Fruit fly (Drosophila melanogaster) whole organism, prepupa: ENCODE measurements around the gene CG15546.

ENCODE experiments used
- Blimp-1 ChIP-seq: fragments of 200-800 bp; sonication (Bioruptor generic); optimal IDR thresholded peaks from 3 replicates; lab custom pipeline; 2017; ENCODE audit warnings: missing biosample characterization, missing genetic modification characterization, mild to moderate bottlenecking, moderate library complexity, missing genetic modification reagents
- CG10669 ChIP-seq: fragments of 200-800 bp; sonication (Bioruptor generic); optimal IDR thresholded peaks from 3 replicates; lab custom pipeline; 2018; ENCODE audit warnings: missing biosample characterization, mild to moderate bottlenecking, missing genetic modification characterization, moderate library complexity
- CG11902 ChIP-seq: fragments of 200-800 bp; sonication (Bioruptor generic); optimal IDR thresholded peaks from 3 replicates; lab custom pipeline; 2016; ENCODE audit warnings: missing biosample characterization, missing genetic modification characterization
- CG15336 ChIP-seq: fragments of 200-800 bp; sonication (Bioruptor generic); IDR thresholded peaks from 2 replicates; pipeline ENCODE4 v1.3.6; 2022; ENCODE audit warnings: missing biosample characterization, missing genetic modification characterization
- CG1621 ChIP-seq: fragments of 200-800 bp; sonication (Bioruptor generic); optimal IDR thresholded peaks from 3 replicates; lab custom pipeline; 2018; ENCODE audit warnings: missing biosample characterization, mild to moderate bottlenecking, missing genetic modification characterization
- CG16779 ChIP-seq: fragments of 200-800 bp; sonication (Bioruptor generic); optimal IDR thresholded peaks from 3 replicates; lab custom pipeline; 2017; ENCODE audit warnings: missing biosample characterization, mild to moderate bottlenecking, missing genetic modification characterization
- CG3032 ChIP-seq: fragments of 200-800 bp; optimal IDR thresholded peaks from 2 replicates; lab custom pipeline; 2019; ENCODE audit warnings: missing biosample characterization, mild to moderate bottlenecking, missing genetic modification characterization, moderate library complexity
- CG32006 ChIP-seq: fragments of 200-800 bp; sonication (Bioruptor generic); optimal IDR thresholded peaks from 3 replicates; lab custom pipeline; 2017; ENCODE audit warnings: missing biosample characterization, mild to moderate bottlenecking, missing genetic modification characterization
- CG34406 ChIP-seq: fragments of 200-800 bp; sonication (Bioruptor generic); optimal IDR thresholded peaks from 3 replicates; lab custom pipeline; 2016; ENCODE audit warnings: missing biosample characterization, missing genetic modification characterization
- CG3919 ChIP-seq: fragments of 200-800 bp; sonication (Bioruptor generic); optimal IDR thresholded peaks from 3 replicates; lab custom pipeline; 2016; ENCODE audit warnings: missing biosample characterization, missing genetic modification characterization
- CG4318 ChIP-seq: fragments of 200-800 bp; sonication (Bioruptor generic); optimal IDR thresholded peaks from 3 replicates; lab custom pipeline; 2017; ENCODE audit warnings: missing biosample characterization, mild to moderate bottlenecking, missing genetic modification characterization
- CG6163 ChIP-seq: fragments of 200-800 bp; sonication (Bioruptor generic); IDR thresholded peaks from 3 replicates; pipeline ENCODE4 v1.3.6; 2022; ENCODE audit warnings: missing biosample characterization, missing genetic modification characterization
- CG6276 ChIP-seq: fragments of 200-800 bp; sonication (Bioruptor generic); optimal IDR thresholded peaks from 2 replicates; lab custom pipeline; 2017; ENCODE audit warnings: missing biosample characterization, mild to moderate bottlenecking, missing genetic modification characterization
- CG6792 ChIP-seq: fragments of 200-800 bp; sonication (Bioruptor generic); optimal IDR thresholded peaks from 3 replicates; lab custom pipeline; 2016; ENCODE audit warnings: missing biosample characterization, missing genetic modification characterization
- CG6808 ChIP-seq: fragments of 200-800 bp; sonication (Bioruptor generic); optimal IDR thresholded peaks from 3 replicates; lab custom pipeline; 2017; ENCODE audit warnings: missing biosample characterization, missing genetic modification characterization, mild to moderate bottlenecking, moderate library complexity, missing genetic modification reagents
- CG6854 ChIP-seq: fragments of 200-800 bp; sonication (Bioruptor generic); optimal IDR thresholded peaks from 2 replicates; lab custom pipeline; 2017; ENCODE audit warnings: missing biosample characterization, mild to moderate bottlenecking, missing genetic modification characterization
- CG7368 ChIP-seq: fragments of 200-800 bp; sonication (Bioruptor generic); optimal IDR thresholded peaks from 3 replicates; lab custom pipeline; 2016; ENCODE audit warnings: missing biosample characterization, missing genetic modification characterization
- CG8319 ChIP-seq: fragments of 200-800 bp; sonication (Bioruptor generic); optimal IDR thresholded peaks from 3 replicates; lab custom pipeline; 2016; ENCODE audit warnings: missing biosample characterization, missing genetic modification characterization
- CG8632 ChIP-seq: fragments of 200-800 bp; sonication (Bioruptor generic); optimal IDR thresholded peaks from 3 replicates; lab custom pipeline; 2016; ENCODE audit warnings: missing biosample characterization, missing genetic modification characterization
- CG9139 ChIP-seq: fragments of 200-800 bp; sonication (Bioruptor generic); optimal IDR thresholded peaks from 3 replicates; lab custom pipeline; 2017; ENCODE audit warnings: missing biosample characterization, mild to moderate bottlenecking, missing genetic modification characterization
- Eip75B ChIP-seq: fragments of 200-800 bp; sonication (Bioruptor generic); optimal IDR thresholded peaks from 3 replicates; lab custom pipeline; 2016; ENCODE audit warnings: missing biosample characterization, missing genetic modification characterization
- Eip78C ChIP-seq: fragments of 200-800 bp; sonication (Bioruptor generic); peaks from one replicate; lab custom pipeline; 2016; ENCODE audit warnings: missing biosample characterization, missing genetic modification characterization
- Eip93F ChIP-seq: fragments of 200-800 bp; sonication (Bioruptor generic); optimal IDR thresholded peaks from 2 replicates; lab custom pipeline; 2016; ENCODE audit warnings: missing biosample characterization, mild to moderate bottlenecking, missing genetic modification characterization
- Ets21C ChIP-seq: fragments of 200-800 bp; sonication (Bioruptor generic); optimal IDR thresholded peaks from 3 replicates; lab custom pipeline; 2016; ENCODE audit warnings: missing biosample characterization, missing genetic modification characterization
- Ets96B ChIP-seq: fragments of 200-800 bp; optimal IDR thresholded peaks from 2 replicates; lab custom pipeline; 2019; ENCODE audit warnings: missing biosample characterization, mild to moderate bottlenecking, missing genetic modification characterization, moderate library complexity
- Hr38 ChIP-seq: sonication (Bioruptor generic); optimal IDR thresholded peaks from 2 replicates; lab custom pipeline; 2016; ENCODE audit warnings: missing biosample characterization, missing genetic modification characterization
- Hr39 ChIP-seq: fragments of 200-800 bp; sonication (Bioruptor generic); optimal IDR thresholded peaks from 2 replicates; lab custom pipeline; 2016; ENCODE audit warnings: missing biosample characterization, missing genetic modification characterization
- Hr4 ChIP-seq: fragments of 200-800 bp; sonication (Bioruptor generic); optimal IDR thresholded peaks from 3 replicates; lab custom pipeline; 2016; ENCODE audit warnings: missing biosample characterization, missing genetic modification characterization
- Met ChIP-seq: fragments of 200-800 bp; sonication (Bioruptor generic); optimal IDR thresholded peaks from 3 replicates; lab custom pipeline; 2016; ENCODE audit warnings: missing biosample characterization, missing genetic modification characterization
- OdsH ChIP-seq: fragments of 200-800 bp; sonication (Bioruptor generic); optimal IDR thresholded peaks from 3 replicates; lab custom pipeline; 2016; ENCODE audit warnings: missing biosample characterization, missing genetic modification characterization
- Smox ChIP-seq: fragments of 200-800 bp; sonication (Bioruptor generic); optimal IDR thresholded peaks from 3 replicates; lab custom pipeline; 2016; ENCODE audit warnings: missing biosample characterization, missing genetic modification characterization
- Sox102F ChIP-seq: fragments of 200-800 bp; sonication (Bioruptor generic); optimal IDR thresholded peaks from 2 replicates; lab custom pipeline; 2016; ENCODE audit warnings: missing biosample characterization, mild to moderate bottlenecking, missing genetic modification characterization
- Sox15 ChIP-seq: fragments of 200-800 bp; sonication (Bioruptor generic); optimal IDR thresholded peaks from 3 replicates; lab custom pipeline; 2016; ENCODE audit warnings: missing biosample characterization, missing genetic modification characterization
- achi ChIP-seq: fragments of 200-800 bp; sonication (Bioruptor generic); optimal IDR thresholded peaks from 3 replicates; lab custom pipeline; 2016; ENCODE audit warnings: missing biosample characterization, missing genetic modification characterization
- acj6 ChIP-seq: fragments of 200-800 bp; sonication (Bioruptor generic); optimal IDR thresholded peaks from 3 replicates; lab custom pipeline; 2016; ENCODE audit warnings: missing biosample characterization, missing genetic modification characterization
- cyc ChIP-seq: fragments of 200-800 bp; sonication (Bioruptor generic); optimal IDR thresholded peaks from 3 replicates; lab custom pipeline; 2016; ENCODE audit warnings: missing biosample characterization, missing genetic modification characterization
- dac ChIP-seq: fragments of 200-800 bp; sonication (Bioruptor generic); optimal IDR thresholded peaks from 2 replicates; lab custom pipeline; 2017; ENCODE audit warnings: missing biosample characterization, mild to moderate bottlenecking, missing genetic modification characterization
- dsx ChIP-seq: fragments of 200-800 bp; optimal IDR thresholded peaks from 3 replicates; lab custom pipeline; 2019; ENCODE audit warnings: missing biosample characterization, mild to moderate bottlenecking, missing genetic modification characterization, moderate library complexity; ENCODE audit not compliant: poor library complexity, severe bottlenecking
- eg ChIP-seq: fragments of 200-800 bp; sonication (Bioruptor generic); IDR thresholded peaks from 3 replicates; pipeline ENCODE4 v1.3.6; 2022; ENCODE audit warnings: missing biosample characterization, missing genetic modification characterization
- esn ChIP-seq: fragments of 200-800 bp; sonication (Bioruptor generic); optimal IDR thresholded peaks from 2 replicates; lab custom pipeline; 2016; ENCODE audit warnings: missing biosample characterization, mild to moderate bottlenecking, missing genetic modification characterization, moderate library complexity
- fd59A ChIP-seq: fragments of 200-800 bp; sonication (Bioruptor generic); optimal IDR thresholded peaks from 2 replicates; lab custom pipeline; 2017; ENCODE audit warnings: missing biosample characterization, mild to moderate bottlenecking, missing genetic modification characterization, missing genetic modification reagents
- fd85E ChIP-seq: fragments of 200-800 bp; sonication (Bioruptor generic); optimal IDR thresholded peaks from 3 replicates; lab custom pipeline; 2016; ENCODE audit warnings: missing biosample characterization, missing genetic modification characterization
- lz ChIP-seq: fragments of 200-800 bp; sonication (Bioruptor generic); optimal IDR thresholded peaks from 3 replicates; lab custom pipeline; 2016; ENCODE audit warnings: missing biosample characterization, missing genetic modification characterization
- pdm3 ChIP-seq: fragments of 200-800 bp; sonication (Bioruptor generic); optimal IDR thresholded peaks from 3 replicates; lab custom pipeline; 2016; ENCODE audit warnings: missing biosample characterization, missing genetic modification characterization
- salr ChIP-seq, 2 experiments: fragments of 200-800 bp; sonication (Bioruptor generic); optimal IDR thresholded peaks; 3 replicates each; lab custom pipeline; 2016 to 2018; ENCODE audit warnings: missing biosample characterization in 2 of 2, missing genetic modification characterization in 2 of 2, mild to moderate bottlenecking in 1 of 2
- spab ChIP-seq: fragments of 200-800 bp; sonication (Bioruptor generic); optimal IDR thresholded peaks from 2 replicates; lab custom pipeline; 2017; ENCODE audit warnings: missing biosample characterization, mild to moderate bottlenecking, missing genetic modification characterization, missing genetic modification reagents
- ss ChIP-seq, 2 experiments: fragments of 200-800 bp; sonication (Bioruptor generic); optimal IDR thresholded peaks; 2 replicates in 1 of 2; 3 replicates in 1 of 2; lab custom pipeline; 2017 to 2018; ENCODE audit warnings: mild to moderate bottlenecking in 2 of 2, missing biosample characterization in 2 of 2, missing genetic modification characterization in 2 of 2, moderate library complexity in 1 of 2
- topi ChIP-seq: fragments of 200-800 bp; sonication (Bioruptor generic); optimal IDR thresholded peaks from 3 replicates; lab custom pipeline; 2016; ENCODE audit warnings: missing biosample characterization, missing genetic modification characterization
- vri ChIP-seq: fragments of 200-800 bp; sonication (Bioruptor generic); optimal IDR thresholded peaks from 3 replicates; lab custom pipeline; 2016; ENCODE audit warnings: missing biosample characterization, mild to moderate bottlenecking, missing genetic modification characterization

The CG15546 gene

dm6 chr3R:30878105-30878504 lies 2.1 kb upstream of the CG15546 start:
- TF ChIP-seq pdm3 (GFP tag; lab: Kevin White, UChicago): no peak
- no peak for TF ChIP-seq achi (GFP tag; lab: Kevin White, UChicago)
- no peak for TF ChIP-seq CG34406 (GFP tag; lab: Kevin White, UChicago)
- TF ChIP-seq Eip93F (GFP tag; lab: Kevin White, UChicago): no peak
- TF ChIP-seq eg (GFP tag; lab: Robert Waterston, UW): no peak
- no peak for TF ChIP-seq Ets96B (tag; lab: Kevin White, UChicago)
- no peak for TF ChIP-seq Hr4
- no peak for TF ChIP-seq Hr38 (GFP tag; lab: Kevin White, UChicago)

- peak; percentile 49 for TF ChIP-seq CG3919 (GFP tag; lab: Kevin White, UChicago)
- TF ChIP-seq CG3032: no peak
- TF ChIP-seq eg (GFP tag; lab: Robert Waterston, UW): peak; percentile 60; the same call in 1 of the 3 replicates
- no peak for TF ChIP-seq topi (GFP tag; lab: Kevin White, UChicago)
- TF ChIP-seq CG8632 (GFP tag; lab: Kevin White, UChicago): no peak
- TF ChIP-seq CG6276 (GFP tag; lab: Kevin White, UChicago): no peak
- no peak for TF ChIP-seq CG16779 (tag; lab: Kevin White, UChicago)
- no peak for TF ChIP-seq Eip93F (GFP tag; lab: Kevin White, UChicago)
- no peak for TF ChIP-seq fd85E (GFP tag; lab: Kevin White, UChicago)
- no peak for TF ChIP-seq Sox15 (GFP tag; lab: Kevin White, UChicago)
- TF ChIP-seq salr (GFP tag; optimal IDR thresholded peaks at IDR 0.05; lab: Kevin White, UChicago): no peak
- no peak for TF ChIP-seq Sox102F
- peak; percentile 55 for TF ChIP-seq Hr4
- no peak for TF ChIP-seq CG1621 (tag; lab: Kevin White, UChicago)
- TF ChIP-seq CG10669 (GFP tag; lab: Kevin White, UChicago): peak; percentile 1
- peak; percentile 7 for TF ChIP-seq Eip75B (GFP tag; lab: Kevin White, UChicago)
- no peak for TF ChIP-seq CG11902 (GFP tag; lab: Kevin White, UChicago)
- no peak for TF ChIP-seq CG4318
- TF ChIP-seq ss (GFP tag; optimal IDR thresholded peaks at IDR 0.05; lab: Kevin White, UChicago): peak in 1 of 2 experiments; percentile 59
- no peak for TF ChIP-seq esn (GFP tag; lab: Kevin White, UChicago)
- no peak for TF ChIP-seq OdsH (GFP tag; lab: Kevin White, UChicago)
- no peak for TF ChIP-seq CG7368
- no peak for TF ChIP-seq Met (GFP tag; lab: Kevin White, UChicago)
- TF ChIP-seq CG15336 (GFP tag; lab: Robert Waterston, UW): 0 out of 2 replicates have a peak, but pooled peaks have one; percentile 34
- TF ChIP-seq fd59A (GFP tag; lab: Kevin White, UChicago): no peak
- TF ChIP-seq CG6792 (GFP tag; lab: Kevin White, UChicago): no peak
- TF ChIP-seq dsx (GFP tag; lab: Kevin White, UChicago): no peak
- TF ChIP-seq CG6854 (GFP tag; lab: Kevin White, UChicago): no peak
- peak; percentile 45 for TF ChIP-seq CG32006 (GFP tag; lab: Kevin White, UChicago)
- TF ChIP-seq CG8319: no peak
- no peak for TF ChIP-seq Smox (GFP tag; lab: Kevin White, UChicago)
- TF ChIP-seq Ets21C: no peak
- no peak for TF ChIP-seq cyc (GFP tag; lab: Kevin White, UChicago)
- no peak for TF ChIP-seq Ets96B (tag; lab: Kevin White, UChicago)
- TF ChIP-seq vri (GFP tag; lab: Kevin White, UChicago): no peak
- no peak for TF ChIP-seq acj6 (GFP tag; lab: Kevin White, UChicago)
- TF ChIP-seq spab (GFP tag; lab: Kevin White, UChicago): no peak
- TF ChIP-seq dac (GFP tag; lab: Kevin White, UChicago): no peak
- no peak for TF ChIP-seq achi (GFP tag; lab: Kevin White, UChicago)
- TF ChIP-seq Blimp-1: no peak
- peak; percentile 61 for TF ChIP-seq Eip78C (GFP tag; lab: Kevin White, UChicago)
- no peak for TF ChIP-seq lz
- no peak for TF ChIP-seq CG6808 (GFP tag; lab: Kevin White, UChicago)
- TF ChIP-seq CG6163 (GFP tag; lab: Robert Waterston, UW): peak; percentile 60; the same call in 2 of the 3 replicates
- TF ChIP-seq pdm3 (GFP tag; lab: Kevin White, UChicago): peak; percentile 13
- TF ChIP-seq Hr39 (GFP tag; lab: Kevin White, UChicago): no peak
- TF ChIP-seq CG9139 (GFP tag; lab: Kevin White, UChicago): no peak
- TF ChIP-seq Hr38 (GFP tag; lab: Kevin White, UChicago): no peak
Observed at dm6 chr3R:30874679-30875078, 1.3 kb downstream of the CG15546 start.
